Fruit fly (Drosophila melanogaster) whole organism, embryonic: ENCODE measurements around the gene CG3038.

Source experiments
- Ada2b ChIP-seq: fragments of 200-800 bp; sonication (Bioruptor generic); IDR thresholded peaks from 2 replicates; pipeline ENCODE4 v1.3.6; 2022; ENCODE audit warnings: missing biosample characterization, missing genetic modification characterization
- Adf1 ChIP-seq: fragments of 200-800 bp; sonication (Bioruptor generic); IDR thresholded peaks from 2 replicates; pipeline ENCODE4 v1.3.6; 2022; ENCODE audit warnings: missing biosample characterization, missing genetic modification characterization
- Awh ChIP-seq: fragments of 200-800 bp; sonication (Bioruptor generic); IDR thresholded peaks from 2 replicates; pipeline ENCODE4, ENCODE4 v1.3.6; 2022; ENCODE audit warnings: missing biosample characterization, missing genetic modification characterization
- CG10431 ChIP-seq: fragments of 200-800 bp; sonication (Bioruptor generic); optimal IDR thresholded peaks from 3 replicates; lab custom pipeline; 2018; ENCODE audit warnings: missing biosample characterization, mild to moderate bottlenecking, missing genetic modification characterization
- CG10543 ChIP-seq: fragments of 200-800 bp; sonication (Bioruptor generic); optimal IDR thresholded peaks from 3 replicates; lab custom pipeline; 2017; ENCODE audit warnings: missing biosample characterization, mild to moderate bottlenecking, missing genetic modification characterization, moderate library complexity
- CG10959 ChIP-seq: fragments of 200-800 bp; sonication (Bioruptor generic); IDR thresholded peaks from 2 replicates; pipeline ENCODE4 v1.3.6; 2022; ENCODE audit warnings: missing biosample characterization, missing genetic modification characterization
- CG11695 ChIP-seq: fragments of 200-800 bp; sonication (Bioruptor generic); IDR thresholded peaks from 3 replicates; pipeline ENCODE4 v1.3.6; 2022; ENCODE audit warnings: missing biosample characterization, missing genetic modification characterization
- CG12104 ChIP-seq: fragments of 200-800 bp; sonication (Bioruptor generic); optimal IDR thresholded peaks from 3 replicates; lab custom pipeline; 2016; ENCODE audit warnings: missing biosample characterization, missing genetic modification characterization
- CG14667 ChIP-seq: fragments of 200-800 bp; sonication (Bioruptor generic); IDR thresholded peaks from 2 replicates; pipeline ENCODE4 v1.3.6; 2022; ENCODE audit warnings: missing biosample characterization, missing genetic modification characterization
- CG15601 ChIP-seq: fragments of 200-800 bp; sonication (Bioruptor generic); optimal IDR thresholded peaks from 3 replicates; lab custom pipeline; 2019; ENCODE audit warnings: missing biosample characterization, mild to moderate bottlenecking, missing genetic modification characterization, moderate library complexity
- CG16815 ChIP-seq: fragments of 200-800 bp; sonication (Bioruptor generic); optimal IDR thresholded peaks from 3 replicates; lab custom pipeline; 2017; ENCODE audit warnings: missing biosample characterization, mild to moderate bottlenecking, missing genetic modification characterization
- CG2129 ChIP-seq: fragments of 200-800 bp; sonication (Bioruptor generic); IDR thresholded peaks from 2 replicates; pipeline ENCODE4 v1.3.6; 2022; ENCODE audit warnings: missing biosample characterization, missing genetic modification characterization; ENCODE audit not compliant: partially characterized antibody
- CG31365 ChIP-seq: fragments of 200-800 bp; sonication (Bioruptor generic); optimal IDR thresholded peaks from 2 replicates; lab custom pipeline; 2018; ENCODE audit warnings: missing biosample characterization, mild to moderate bottlenecking, missing genetic modification characterization
- CG3163 ChIP-seq: fragments of 200-800 bp; sonication (Bioruptor generic); optimal IDR thresholded peaks from 3 replicates; lab custom pipeline; 2016; ENCODE audit warnings: missing biosample characterization, missing genetic modification characterization
- CG32532 ChIP-seq: fragments of 200-800 bp; sonication (Bioruptor generic); IDR thresholded peaks from 2 replicates; pipeline ENCODE4 v1.3.6; 2022; ENCODE audit warnings: missing biosample characterization, missing genetic modification characterization
- CG32767 ChIP-seq: fragments of 200-800 bp; sonication (Bioruptor generic); IDR thresholded peaks from 2 replicates; pipeline ENCODE4 v1.3.6; 2022; ENCODE audit warnings: missing biosample characterization, missing genetic modification characterization
- CG34376 ChIP-seq: fragments of 200-800 bp; sonication (Bioruptor generic); optimal IDR thresholded peaks from 2 replicates; lab custom pipeline; 2018; ENCODE audit warnings: missing biosample characterization, mild to moderate bottlenecking, missing genetic modification characterization
- CG5180 ChIP-seq: fragments of 200-800 bp; sonication (Bioruptor generic); optimal IDR thresholded peaks from 3 replicates; lab custom pipeline; 2017; ENCODE audit warnings: missing biosample characterization, missing genetic modification characterization, mild to moderate bottlenecking, moderate library complexity, missing genetic modification reagents
- CG7271 ChIP-seq: fragments of 200-800 bp; sonication (Bioruptor generic); optimal IDR thresholded peaks from 2 replicates; lab custom pipeline; 2018; ENCODE audit warnings: missing biosample characterization, mild to moderate bottlenecking, missing genetic modification characterization, moderate library complexity
- CG8281 ChIP-seq: fragments of 200-800 bp; sonication (Bioruptor generic); optimal IDR thresholded peaks from 2 replicates; lab custom pipeline; 2018; ENCODE audit warnings: missing biosample characterization, mild to moderate bottlenecking, missing genetic modification characterization, moderate library complexity
- CG8944 ChIP-seq: fragments of 200-800 bp; sonication (Bioruptor generic); optimal IDR thresholded peaks from 3 replicates; lab custom pipeline; 2016; ENCODE audit warnings: missing biosample characterization, missing genetic modification characterization
- CG9215 ChIP-seq: fragments of 200-800 bp; sonication (Bioruptor generic); IDR thresholded peaks from 2 replicates; pipeline ENCODE4 v1.3.6; 2022; ENCODE audit warnings: missing biosample characterization, missing genetic modification characterization
- CG9797 ChIP-seq: fragments of 200-800 bp; sonication (Bioruptor generic); optimal IDR thresholded peaks from 3 replicates; lab custom pipeline; 2018; ENCODE audit warnings: missing biosample characterization, mild to moderate bottlenecking, missing genetic modification characterization
- CG9817 ChIP-seq: fragments of 200-800 bp; sonication (Bioruptor generic); optimal IDR thresholded peaks from 2 replicates; lab custom pipeline; 2018; ENCODE audit warnings: missing biosample characterization, mild to moderate bottlenecking, missing genetic modification characterization, moderate library complexity
- Dp ChIP-seq: fragments of 200-800 bp; sonication (Bioruptor generic); optimal IDR thresholded peaks from 2 replicates; lab custom pipeline; 2018; ENCODE audit warnings: missing biosample characterization, mild to moderate bottlenecking, missing genetic modification characterization, moderate library complexity
- Elba2 ChIP-seq: fragments of 200-800 bp; sonication (Bioruptor generic); optimal IDR thresholded peaks from 3 replicates; lab custom pipeline; 2016; ENCODE audit warnings: missing biosample characterization, missing genetic modification characterization
- HmgZ ChIP-seq: fragments of 200-800 bp; sonication (Bioruptor generic); optimal IDR thresholded peaks from 2 replicates; lab custom pipeline; 2018; ENCODE audit warnings: missing biosample characterization, mild to moderate bottlenecking, missing genetic modification characterization
- Hmr ChIP-seq: fragments of 200-800 bp; sonication (Bioruptor generic); optimal IDR thresholded peaks from 3 replicates; lab custom pipeline; 2017; ENCODE audit warnings: mild to moderate bottlenecking, missing biosample characterization, missing genetic modification reagents, missing genetic modification characterization
- Hr39 ChIP-seq: fragments of >200 bp; optimal IDR thresholded peaks from 2 replicates; lab custom pipeline; 2017
- Jarid2 ChIP-seq: fragments of 200-800 bp; sonication (Bioruptor generic); optimal IDR thresholded peaks from 3 replicates; lab custom pipeline; 2017; ENCODE audit warnings: mild to moderate bottlenecking, missing biosample characterization, missing genetic modification reagents, missing genetic modification characterization
- Max ChIP-seq: fragments of 200-800 bp; sonication (Bioruptor generic); optimal IDR thresholded peaks from 2 replicates; lab custom pipeline; 2016; ENCODE audit warnings: missing biosample characterization, mild to moderate bottlenecking, missing genetic modification characterization
- Six4 ChIP-seq: fragments of 200-800 bp; sonication (Bioruptor generic); optimal IDR thresholded peaks from 2 replicates; lab custom pipeline; 2016; ENCODE audit warnings: missing biosample characterization, missing genetic modification characterization
- Sox102F ChIP-seq: fragments of 200-800 bp; sonication (Bioruptor generic); optimal IDR thresholded peaks from 2 replicates; lab custom pipeline; 2018; ENCODE audit warnings: missing biosample characterization, mild to moderate bottlenecking, missing genetic modification characterization, moderate library complexity
- Xrp1 ChIP-seq: fragments of 200-800 bp; sonication (Bioruptor generic); IDR thresholded peaks from 2 replicates; pipeline ENCODE4 v1.3.6; 2022; ENCODE audit warnings: missing biosample characterization, missing genetic modification characterization
- bsh ChIP-seq, 2 experiments: fragments of 200-800 bp; sonication (Bioruptor generic); optimal IDR thresholded peaks; 2 replicates each; lab custom pipeline; 2017 to 2018; ENCODE audit warnings: mild to moderate bottlenecking in 2 of 2, missing biosample characterization in 2 of 2, missing genetic modification characterization in 2 of 2, moderate library complexity in 1 of 2
- cg ChIP-seq: fragments of 200-800 bp; sonication (Bioruptor generic); optimal IDR thresholded peaks from 3 replicates; lab custom pipeline; 2019; ENCODE audit warnings: missing biosample characterization, mild to moderate bottlenecking, missing genetic modification characterization, moderate library complexity
- cwo ChIP-seq: fragments of 200-800 bp; sonication (Bioruptor generic); optimal IDR thresholded peaks from 3 replicates; lab custom pipeline; 2017; ENCODE audit warnings: missing biosample characterization, missing genetic modification characterization, mild to moderate bottlenecking, moderate library complexity, missing genetic modification reagents
- fru ChIP-seq: fragments of >200 bp; optimal IDR thresholded peaks from 2 replicates; lab custom pipeline; 2017
- hb ChIP-seq: fragments of 200-800 bp; sonication (Bioruptor generic); IDR thresholded peaks from 3 replicates; pipeline ENCODE4 v1.3.6; 2022; ENCODE audit warnings: missing biosample characterization, missing genetic modification characterization; ENCODE audit not compliant: partially characterized antibody
- jumu ChIP-seq: fragments of 200-800 bp; sonication (Bioruptor generic); optimal IDR thresholded peaks from 3 replicates; lab custom pipeline; 2016; ENCODE audit warnings: missing biosample characterization, missing genetic modification characterization
- kay ChIP-seq: fragments of 200-800 bp; sonication (Bioruptor generic); optimal IDR thresholded peaks from 2 replicates; lab custom pipeline; 2016; ENCODE audit warnings: missing biosample characterization, missing genetic modification characterization
- kni ChIP-seq: fragments of 200-800 bp; sonication (Bioruptor generic); optimal IDR thresholded peaks from 3 replicates; lab custom pipeline; 2017; ENCODE audit warnings: mild to moderate bottlenecking, missing biosample characterization, missing genetic modification reagents, missing genetic modification characterization
- lov ChIP-seq, 2 experiments: fragments of 200-800 bp in 1 of 2; fragments of >200 bp in 1 of 2; sonication (Bioruptor generic) in 1 of 2; IDR thresholded peaks in 1 of 2; optimal IDR thresholded peaks in 1 of 2; 2 replicates in 1 of 2; 3 replicates in 1 of 2; pipeline versions ENCODE4 v1.3.6 to Lab custom; 2017 to 2022; ENCODE audit warnings: missing biosample characterization in 1 of 2, missing genetic modification characterization in 1 of 2
- org-1 ChIP-seq: fragments of 200-800 bp; sonication (Bioruptor generic); optimal IDR thresholded peaks from 2 replicates; lab custom pipeline; 2017; ENCODE audit warnings: missing biosample characterization, missing genetic modification characterization
- pros ChIP-seq: fragments of 200-800 bp; sonication (Bioruptor generic); optimal IDR thresholded peaks from 3 replicates; lab custom pipeline; 2019; ENCODE audit warnings: missing biosample characterization, mild to moderate bottlenecking, missing genetic modification characterization, moderate library complexity
- pzg ChIP-seq: fragments of 200-800 bp; sonication (Bioruptor generic); optimal IDR thresholded peaks from 3 replicates; lab custom pipeline; 2018; ENCODE audit warnings: missing biosample characterization, mild to moderate bottlenecking, missing genetic modification characterization, moderate library complexity
- row ChIP-seq: fragments of 200-800 bp; sonication (Bioruptor generic); IDR thresholded peaks from 3 replicates; pipeline ENCODE4 v1.3.6; 2022; ENCODE audit warnings: missing biosample characterization, missing genetic modification characterization
- sens-2 ChIP-seq: fragments of 200-800 bp; sonication (Bioruptor generic); IDR thresholded peaks from 2 replicates; pipeline ENCODE4 v1.3.6; 2022; ENCODE audit warnings: missing biosample characterization, missing genetic modification characterization
- sima ChIP-seq: fragments of 200-800 bp; sonication (Bioruptor generic); optimal IDR thresholded peaks from 2 replicates; lab custom pipeline; 2016; ENCODE audit warnings: missing biosample characterization, missing genetic modification characterization
- slou ChIP-seq: fragments of 200-800 bp; sonication (Bioruptor generic); optimal IDR thresholded peaks from 3 replicates; lab custom pipeline; 2016; ENCODE audit warnings: missing biosample characterization, missing genetic modification characterization
- stc ChIP-seq: fragments of 200-800 bp; sonication (Bioruptor generic); IDR thresholded peaks from 2 replicates; pipeline ENCODE4 v1.3.6; 2022; ENCODE audit warnings: missing biosample characterization, missing genetic modification characterization
- usp ChIP-seq: fragments of >200 bp; optimal IDR thresholded peaks from 2 replicates; lab custom pipeline; 2017; ENCODE audit warnings: missing biosample characterization, missing genetic modification characterization

Gene CG3038

dm6 chrX:245802-246201, at the start of gene CG3038, which contains the start of gene G9a (continued):
- peak; percentile 67 for TF ChIP-seq CG9797 (GFP tag; lab: Kevin White, UChicago)
- TF ChIP-seq CG10959 (GFP tag; lab: Robert Waterston, UW): no peak
- no peak for TF ChIP-seq CG14667 (GFP tag; lab: Robert Waterston, UW)
- no peak for TF ChIP-seq Max (GFP tag; lab: Kevin White, UChicago)
- TF ChIP-seq CG10431: peak; percentile 25
- TF ChIP-seq Hmr: no peak
- peak; percentile 18 for TF ChIP-seq CG3163 (GFP tag; lab: Kevin White, UChicago)
- no peak for TF ChIP-seq CG11695
- no peak for TF ChIP-seq row
- no peak for TF ChIP-seq Elba2
- no peak for TF ChIP-seq fru
- TF ChIP-seq CG5180 (GFP tag; lab: Kevin White, UChicago): no peak
- TF ChIP-seq Ada2b (GFP tag; lab: Robert Waterston, UW): no peak
- TF ChIP-seq pzg (GFP tag; lab: Kevin White, UChicago): peak; percentile 97
- TF ChIP-seq CG9817: no peak
- no peak for TF ChIP-seq cwo (GFP tag; lab: Kevin White, UChicago)
- TF ChIP-seq CG34376 (GFP tag; lab: Kevin White, UChicago): peak; percentile 49
- TF ChIP-seq CG31365 (tag; lab: Kevin White, UChicago): no peak
- TF ChIP-seq CG12104: no peak
- peak; percentile 55 for TF ChIP-seq CG15601
- no peak for TF ChIP-seq sima (GFP tag; lab: Kevin White, UChicago)
- TF ChIP-seq HmgZ (tag; lab: Kevin White, UChicago): peak; percentile 87
- no peak for TF ChIP-seq Adf1
- no peak for TF ChIP-seq Xrp1
- no peak for TF ChIP-seq CG8281 (tag; lab: Kevin White, UChicago)
- no peak for TF ChIP-seq CG7271 (tag; lab: Kevin White, UChicago)
- TF ChIP-seq CG2129: no peak
- peak; percentile 79 for TF ChIP-seq Jarid2 (GFP tag; lab: Kevin White, UChicago)
- no peak for TF ChIP-seq CG9215 (GFP tag; lab: Robert Waterston, UW)
- no peak for TF ChIP-seq stc (GFP tag; lab: Robert Waterston, UW)
- TF ChIP-seq org-1 (GFP tag; lab: Kevin White, UChicago): no peak
- no peak for TF ChIP-seq usp
- TF ChIP-seq lov (optimal IDR thresholded peaks at IDR 0.05; lab: Kevin White, UChicago): no peak
- TF ChIP-seq lov (GFP tag; IDR thresholded peaks at IDR 0.05; lab: Robert Waterston, UW): no peak
- no peak for TF ChIP-seq kay
- peak; percentile 14 for TF ChIP-seq CG8944 (GFP tag; lab: Kevin White, UChicago)
- no peak for TF ChIP-seq kni
- no peak for TF ChIP-seq bsh (GFP tag; optimal IDR thresholded peaks at IDR 0.05; lab: Kevin White, UChicago)
- peak; percentile 1 for TF ChIP-seq pros (GFP tag; lab: Kevin White, UChicago)
- no peak for TF ChIP-seq CG32532
- TF ChIP-seq Awh (GFP tag; lab: Robert Waterston, UW): no peak
- peak; percentile 90 for TF ChIP-seq cg (GFP tag; lab: Kevin White, UChicago)
- TF ChIP-seq Six4 (GFP tag; lab: Kevin White, UChicago): no peak
- peak; percentile 57 for TF ChIP-seq Dp (GFP tag; lab: Kevin White, UChicago)
- TF ChIP-seq hb (GFP tag; lab: Robert Waterston, UW): no peak
- TF ChIP-seq CG10543 (GFP tag; lab: Kevin White, UChicago): peak; percentile 24
- no peak for TF ChIP-seq slou
- peak; percentile 31 for TF ChIP-seq jumu (GFP tag; lab: Kevin White, UChicago)
- no peak for TF ChIP-seq Hr39 (lab: Kevin White, UChicago)
- TF ChIP-seq CG32767: no peak
- no peak for TF ChIP-seq sens-2 (GFP tag; lab: Robert Waterston, UW)
- no peak for TF ChIP-seq CG16815 (GFP tag; lab: Kevin White, UChicago)
- no peak for TF ChIP-seq Sox102F
